Worm (Caenorhabditis elegans) whole organism, L1 larva: ENCODE data around the gene T05A7.13.

Experiments used
- alr-1 ChIP-seq: fragments of 200-800 bp; sonication (Bioruptor generic); optimal IDR thresholded peaks from 2 replicates; lab custom pipeline; 2018; ENCODE audit warnings: borderline replicate concordance, mild to moderate bottlenecking, missing genetic modification characterization, missing compliant biosample characterization
- ceh-8 ChIP-seq: fragments of 200-800 bp; sonication (Bioruptor generic); optimal IDR thresholded peaks from 2 replicates; lab custom pipeline; 2018; ENCODE audit warnings: mild to moderate bottlenecking, missing genetic modification characterization, moderate library complexity, missing compliant biosample characterization
- efl-1 ChIP-seq, 4 experiments: fragments of 150-350 bp; optimal IDR thresholded peaks in 3 of 4; peaks in 1 of 4; 1 replicate in 1 of 4; 2 replicates in 3 of 4; lab custom pipeline; 2014; ENCODE audit warnings: missing biosample characterization in 2 of 4, missing genetic modification characterization in 2 of 4, missing genetic modification reagents in 2 of 4
- efl-3 ChIP-seq: fragments of 200-800 bp; sonication (Bioruptor generic); optimal IDR thresholded peaks from 2 replicates; lab custom pipeline; 2018; ENCODE audit warnings: mild to moderate bottlenecking, missing genetic modification characterization, missing compliant biosample characterization
- hlh-4 ChIP-seq: sonication (generic microtip); optimal IDR thresholded peaks from 2 replicates; lab custom pipeline; 2016; ENCODE audit warnings: mild to moderate bottlenecking, missing genetic modification characterization, missing compliant biosample characterization
- lin-15B ChIP-seq: fragments of 150-350 bp; sonication (generic microtip); optimal IDR thresholded peaks from 3 replicates; lab custom pipeline; 2014; ENCODE audit warnings: missing biosample characterization, missing genetic modification characterization
- mdl-1 ChIP-seq, 2 experiments: fragments of 150-350 bp; optimal IDR thresholded peaks; 2 replicates each; lab custom pipeline; 2014 to 2017; ENCODE audit warnings: missing biosample characterization in 2 of 2, missing genetic modification characterization in 2 of 2, inconsistent platforms in 1 of 2
- nhr-47 ChIP-seq: sonication (generic microtip); optimal IDR thresholded peaks from 2 replicates; lab custom pipeline; 2016; ENCODE audit warnings: mild to moderate bottlenecking, missing genetic modification characterization, moderate library complexity, missing compliant biosample characterization
- nhr-76 ChIP-seq: sonication (generic microtip); optimal IDR thresholded peaks from 2 replicates; lab custom pipeline; 2017; ENCODE audit warnings: missing biosample characterization, missing genetic modification characterization
- nhr-77 ChIP-seq: fragments of 150-350 bp; optimal IDR thresholded peaks from 2 replicates; lab custom pipeline; 2014; ENCODE audit warnings: missing biosample characterization, missing genetic modification characterization
- ztf-11 ChIP-seq, 2 experiments: sonication (generic microtip); optimal IDR thresholded peaks; 2 replicates each; lab custom pipeline; 2016 to 2017; ENCODE audit warnings: missing genetic modification characterization in 2 of 2, missing biosample characterization in 1 of 2, missing compliant biosample characterization in 1 of 2
- ztf-4 ChIP-seq: fragments of 150-350 bp; optimal IDR thresholded peaks from 2 replicates; lab custom pipeline; 2014; ENCODE audit warnings: missing biosample characterization, missing genetic modification characterization

- TF ChIP-seq hlh-4 (tag; lab: Kevin White, UChicago), result no peak
- no peak for TF ChIP-seq efl-3
- peak; percentile 36 to 44 for TF ChIP-seq efl-1 (optimal IDR thresholded peaks at IDR 0.05; lab: Kevin White, UChicago)
- no peak for TF ChIP-seq efl-1 (GFP tag; optimal IDR thresholded peaks at IDR 0.05 in 1 of 2; lab: Kevin White, UChicago)
- TF ChIP-seq mdl-1 (tag; optimal IDR thresholded peaks at IDR 0.05; lab: Kevin White, UChicago), result no peak
- TF ChIP-seq nhr-47, result no peak
- TF ChIP-seq nhr-77 (tag; lab: Kevin White, UChicago), result no peak
- TF ChIP-seq ztf-11 (tag; optimal IDR thresholded peaks at IDR 0.05; lab: Kevin White, UChicago), result no peak
- TF ChIP-seq ceh-8 (GFP tag; lab: Kevin White, UChicago), result no peak
- TF ChIP-seq alr-1 (tag; lab: Kevin White, UChicago), result no peak
- TF ChIP-seq ztf-4 (tag; lab: Kevin White, UChicago), result no peak
- no peak for TF ChIP-seq lin-15B (tag; lab: Kevin White, UChicago)
- no peak for TF ChIP-seq nhr-76
Observed at ce11 chrII:4640748-4641147, 20.4 kb downstream of the T05A7.13 start.
